Worm (Caenorhabditis elegans) whole organism, L2 larva: ENCODE measurements around the gene Y38F1A.4.

Experiments
- Y55F3AM.14 ChIP-seq: fragments of 200-800 bp; sonication (Bioruptor generic); optimal IDR thresholded peaks from 2 replicates; lab custom pipeline; 2018; ENCODE audit warnings: mild to moderate bottlenecking, missing genetic modification characterization, missing compliant biosample characterization
- alr-1 ChIP-seq: fragments of 150-350 bp; optimal IDR thresholded peaks from 2 replicates; lab custom pipeline; 2014; ENCODE audit warnings: missing biosample characterization, missing genetic modification characterization
- ceh-82 ChIP-seq: fragments of 150-350 bp; optimal IDR thresholded peaks from 2 replicates; lab custom pipeline; 2014; ENCODE audit warnings: missing biosample characterization, missing genetic modification characterization
- fos-1 ChIP-seq: fragments of 150-350 bp; optimal IDR thresholded peaks from 2 replicates; lab custom pipeline; 2014; ENCODE audit warnings: missing biosample characterization, missing genetic modification characterization
- nhr-11 ChIP-seq: fragments of 150-350 bp; optimal IDR thresholded peaks from 2 replicates; lab custom pipeline; 2014; ENCODE audit warnings: missing biosample characterization, missing genetic modification characterization
- nhr-77 ChIP-seq: fragments of 150-350 bp; optimal IDR thresholded peaks from 2 replicates; lab custom pipeline; 2014; ENCODE audit warnings: missing biosample characterization, missing genetic modification characterization
- snpc-4 ChIP-seq: fragments of 150-350 bp; optimal IDR thresholded peaks from 2 replicates; lab custom pipeline; 2014; ENCODE audit warnings: missing biosample characterization, missing genetic modification characterization
- unc-62 ChIP-seq: fragments of 150-350 bp; optimal IDR thresholded peaks from 2 replicates; lab custom pipeline; 2014; ENCODE audit warnings: missing biosample characterization, missing genetic modification reagents, missing genetic modification characterization
- ztf-11 ChIP-seq: sonication (generic microtip); optimal IDR thresholded peaks from 2 replicates; lab custom pipeline; 2017; ENCODE audit warnings: missing biosample characterization, missing genetic modification characterization

DNA sequence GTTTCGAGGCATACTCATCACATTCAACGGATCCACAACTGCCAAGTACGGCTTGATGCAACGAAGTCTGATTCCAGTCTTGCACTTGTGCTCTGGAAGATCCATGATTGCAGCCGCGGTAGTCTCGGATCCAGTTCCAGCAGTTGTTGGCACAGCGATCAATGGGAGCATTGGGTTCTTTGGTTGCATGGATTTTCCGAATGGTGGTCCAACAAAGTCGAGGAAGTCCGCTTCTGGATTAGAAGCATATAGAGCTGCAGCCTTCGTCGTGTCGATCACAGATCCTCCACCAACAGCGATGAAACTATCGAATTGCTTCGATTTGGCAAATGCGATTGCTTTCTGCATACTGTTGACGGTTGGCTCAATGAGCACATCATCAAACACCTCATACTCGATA lies 25.8 kb upstream of the Y38F1A.4 start:
- TF ChIP-seq ceh-82 (tag; lab: Kevin White, UChicago) (no peak), ztf-11 (no peak), unc-62 (GFP tag; lab: Kevin White, UChicago) (no peak), nhr-11 (tag; lab: Kevin White, UChicago) (no peak), alr-1 (tag; lab: Kevin White, UChicago) (no peak), Y55F3AM.14 (no peak), fos-1 (tag; lab: Kevin White, UChicago) (no peak), snpc-4 (tag; lab: Kevin White, UChicago) (no peak), nhr-77 (tag; lab: Kevin White, UChicago) (no peak)
